Fruit fly (Drosophila melanogaster) whole organism, embryonic: ENCODE data around the gene CG6443.

Experiments
- BtbVII ChIP-seq: fragments of 200-800 bp; sonication (Bioruptor generic); optimal IDR thresholded peaks from 3 replicates; lab custom pipeline; 2017; ENCODE audit warnings: missing biosample characterization, mild to moderate bottlenecking, missing genetic modification characterization
- CG10274 ChIP-seq: fragments of 200-800 bp; sonication (Bioruptor generic); optimal IDR thresholded peaks from 3 replicates; lab custom pipeline; 2017; ENCODE audit warnings: missing biosample characterization, mild to moderate bottlenecking, missing genetic modification characterization
- CG10366 ChIP-seq: fragments of 200-800 bp; sonication (Bioruptor generic); IDR thresholded peaks from 2 replicates; pipeline ENCODE4 v1.3.6; 2022; ENCODE audit warnings: missing biosample characterization, missing genetic modification characterization
- CG10431 ChIP-seq: fragments of 200-800 bp; sonication (Bioruptor generic); optimal IDR thresholded peaks from 3 replicates; lab custom pipeline; 2018; ENCODE audit warnings: missing biosample characterization, mild to moderate bottlenecking, missing genetic modification characterization
- CG10462 ChIP-seq: fragments of 200-800 bp; sonication (Bioruptor generic); optimal IDR thresholded peaks from 2 replicates; lab custom pipeline; 2016; ENCODE audit warnings: missing biosample characterization, missing genetic modification characterization
- CG12155 ChIP-seq: fragments of 200-800 bp; sonication (Bioruptor generic); optimal IDR thresholded peaks from 3 replicates; lab custom pipeline; 2016; ENCODE audit warnings: missing biosample characterization, missing genetic modification characterization
- CG12299 ChIP-seq: fragments of 200-800 bp; sonication (Bioruptor generic); optimal IDR thresholded peaks from 2 replicates; lab custom pipeline; 2018; ENCODE audit warnings: missing biosample characterization, mild to moderate bottlenecking, missing genetic modification characterization
- CG12769 ChIP-seq: fragments of 200-800 bp; sonication (Bioruptor generic); optimal IDR thresholded peaks from 2 replicates; lab custom pipeline; 2019; ENCODE audit warnings: missing biosample characterization, mild to moderate bottlenecking, missing genetic modification characterization, moderate library complexity
- CG15269 ChIP-seq: fragments of 200-800 bp; sonication (Bioruptor generic); optimal IDR thresholded peaks from 2 replicates; lab custom pipeline; 2018; ENCODE audit warnings: missing biosample characterization, mild to moderate bottlenecking, missing genetic modification characterization, moderate library complexity
- CG18262 ChIP-seq: fragments of 200-800 bp; optimal IDR thresholded peaks from 3 replicates; lab custom pipeline; 2019; ENCODE audit warnings: missing biosample characterization, mild to moderate bottlenecking, missing genetic modification characterization, moderate library complexity
- CG2678 ChIP-seq: fragments of 200-800 bp; sonication (Bioruptor generic); optimal IDR thresholded peaks from 3 replicates; lab custom pipeline; 2019; ENCODE audit warnings: missing biosample characterization, mild to moderate bottlenecking, missing genetic modification characterization, moderate library complexity
- CG30020 ChIP-seq: fragments of 200-800 bp; optimal IDR thresholded peaks from 2 replicates; lab custom pipeline; 2019; ENCODE audit warnings: missing biosample characterization, mild to moderate bottlenecking, missing genetic modification characterization, moderate library complexity
- CG3065 ChIP-seq: fragments of 200-800 bp; sonication (Bioruptor generic); optimal IDR thresholded peaks from 2 replicates; lab custom pipeline; 2016; ENCODE audit warnings: missing biosample characterization, missing genetic modification characterization
- CG32767 ChIP-seq: fragments of 200-800 bp; sonication (Bioruptor generic); IDR thresholded peaks from 2 replicates; pipeline ENCODE4 v1.3.6; 2022; ENCODE audit warnings: missing biosample characterization, missing genetic modification characterization
- CG4617 ChIP-seq: fragments of 200-800 bp; sonication (Bioruptor generic); optimal IDR thresholded peaks from 3 replicates; lab custom pipeline; 2016; ENCODE audit warnings: missing biosample characterization, missing genetic modification characterization, borderline replicate concordance
- CG4730 ChIP-seq: fragments of 200-800 bp; sonication (Bioruptor generic); IDR thresholded peaks from 2 replicates; pipeline ENCODE4 v1.3.6; 2022; ENCODE audit warnings: missing biosample characterization, missing genetic modification characterization
- CG6175 ChIP-seq: fragments of 200-800 bp; sonication (Bioruptor generic); IDR thresholded peaks from 3 replicates; pipeline ENCODE4 v1.3.6; 2022; ENCODE audit warnings: missing biosample characterization, missing genetic modification characterization
- CG6654 ChIP-seq: fragments of 200-800 bp; sonication (Bioruptor generic); optimal IDR thresholded peaks from 2 replicates; lab custom pipeline; 2017; ENCODE audit warnings: missing biosample characterization, mild to moderate bottlenecking, missing genetic modification characterization
- CG6791 ChIP-seq: fragments of 200-800 bp; sonication (Bioruptor generic); IDR thresholded peaks from 3 replicates; pipeline ENCODE4 v1.3.6; 2022; ENCODE audit warnings: missing biosample characterization, missing genetic modification characterization; ENCODE audit not compliant: partially characterized antibody
- CG6854 ChIP-seq: fragments of 200-800 bp; sonication (Bioruptor generic); optimal IDR thresholded peaks from 3 replicates; lab custom pipeline; 2017; ENCODE audit warnings: missing biosample characterization, mild to moderate bottlenecking, missing genetic modification characterization
- CG9437 ChIP-seq: fragments of 200-800 bp; sonication (Bioruptor generic); optimal IDR thresholded peaks from 2 replicates; lab custom pipeline; 2018; ENCODE audit warnings: missing biosample characterization, mild to moderate bottlenecking, missing genetic modification characterization
- Camta ChIP-seq: fragments of 200-800 bp; sonication (Bioruptor generic); optimal IDR thresholded peaks from 2 replicates; lab custom pipeline; 2016; ENCODE audit warnings: missing biosample characterization, missing genetic modification characterization
- Dip3 ChIP-seq: fragments of 200-800 bp; sonication (Bioruptor generic); optimal IDR thresholded peaks from 3 replicates; lab custom pipeline; 2016; ENCODE audit warnings: missing biosample characterization, missing genetic modification characterization
- Dll ChIP-seq: fragments of 200-800 bp; sonication (Bioruptor generic); IDR thresholded peaks from 4 replicates; pipeline ENCODE4 v1.3.6; 2022; ENCODE audit warnings: missing biosample characterization, missing genetic modification characterization; ENCODE audit not compliant: partially characterized antibody
- Dp ChIP-seq: fragments of 200-800 bp; sonication (Bioruptor generic); optimal IDR thresholded peaks from 2 replicates; lab custom pipeline; 2018; ENCODE audit warnings: missing biosample characterization, mild to moderate bottlenecking, missing genetic modification characterization, moderate library complexity
- Gsc ChIP-seq: fragments of 200-800 bp; sonication (Bioruptor generic); IDR thresholded peaks from 2 replicates; pipeline ENCODE4 v1.3.6; 2022; ENCODE audit warnings: missing biosample characterization, missing genetic modification characterization
- Sox102F ChIP-seq: fragments of 200-800 bp; sonication (Bioruptor generic); optimal IDR thresholded peaks from 2 replicates; lab custom pipeline; 2018; ENCODE audit warnings: missing biosample characterization, mild to moderate bottlenecking, missing genetic modification characterization, moderate library complexity
- YL-1 ChIP-seq: fragments of 200-800 bp; sonication (Bioruptor generic); optimal IDR thresholded peaks from 3 replicates; lab custom pipeline; 2017; ENCODE audit warnings: missing biosample characterization, mild to moderate bottlenecking, missing genetic modification characterization
- ab ChIP-seq: fragments of 200-800 bp; sonication (Bioruptor generic); optimal IDR thresholded peaks from 2 replicates; lab custom pipeline; 2016; ENCODE audit warnings: missing biosample characterization, missing genetic modification characterization
- bigmax ChIP-seq: fragments of 200-800 bp; sonication (Bioruptor generic); optimal IDR thresholded peaks from 2 replicates; lab custom pipeline; 2018; ENCODE audit warnings: missing biosample characterization, mild to moderate bottlenecking, missing genetic modification characterization
- corto ChIP-seq: fragments of 200-800 bp; sonication (Bioruptor generic); optimal IDR thresholded peaks from 2 replicates; lab custom pipeline; 2016; ENCODE audit warnings: missing biosample characterization, mild to moderate bottlenecking, missing genetic modification characterization, moderate library complexity
- crol ChIP-seq: fragments of 200-800 bp; sonication (Bioruptor generic); IDR thresholded peaks from 2 replicates; pipeline ENCODE4 v1.3.6; 2022; ENCODE audit warnings: missing biosample characterization, missing genetic modification characterization
- crp ChIP-seq, 2 experiments: fragments of 200-800 bp; sonication (Bioruptor generic); optimal IDR thresholded peaks; 2 replicates in 1 of 2; 3 replicates in 1 of 2; lab custom pipeline; 2017; ENCODE audit warnings: missing biosample characterization in 2 of 2, missing genetic modification characterization in 2 of 2, mild to moderate bottlenecking in 1 of 2, moderate library complexity in 1 of 2
- dimm ChIP-seq: fragments of 200-800 bp; sonication (Bioruptor generic); IDR thresholded peaks from 2 replicates; pipeline ENCODE4 v1.3.6; 2022; ENCODE audit warnings: missing biosample characterization, missing genetic modification characterization
- ham ChIP-seq: fragments of 200-800 bp; sonication (Bioruptor generic); IDR thresholded peaks from 2 replicates; pipeline ENCODE4 v1.3.6; 2022; ENCODE audit warnings: missing biosample characterization, missing genetic modification characterization
- hkb ChIP-seq, 2 experiments: fragments of 200-800 bp in 1 of 2; fragments of >200 bp in 1 of 2; sonication (Bioruptor generic) in 1 of 2; IDR thresholded peaks in 1 of 2; optimal IDR thresholded peaks in 1 of 2; 2 replicates each; pipeline versions ENCODE4 v1.3.6 to Lab custom; 2017 to 2022; ENCODE audit warnings: missing biosample characterization in 1 of 2, missing genetic modification characterization in 1 of 2
- jumu ChIP-seq: fragments of 200-800 bp; sonication (Bioruptor generic); optimal IDR thresholded peaks from 3 replicates; lab custom pipeline; 2016; ENCODE audit warnings: missing biosample characterization, missing genetic modification characterization
- knrl ChIP-seq: fragments of 200-800 bp; sonication (Bioruptor generic); IDR thresholded peaks from 3 replicates; pipeline ENCODE4 v1.3.6; 2022; ENCODE audit warnings: missing biosample characterization, missing genetic modification characterization; ENCODE audit not compliant: partially characterized antibody
- lov ChIP-seq, 2 experiments: fragments of 200-800 bp in 1 of 2; fragments of >200 bp in 1 of 2; sonication (Bioruptor generic) in 1 of 2; IDR thresholded peaks in 1 of 2; optimal IDR thresholded peaks in 1 of 2; 2 replicates in 1 of 2; 3 replicates in 1 of 2; pipeline versions ENCODE4 v1.3.6 to Lab custom; 2017 to 2022; ENCODE audit warnings: missing biosample characterization in 1 of 2, missing genetic modification characterization in 1 of 2
- pita ChIP-seq: fragments of 200-800 bp; sonication (Bioruptor generic); optimal IDR thresholded peaks from 2 replicates; lab custom pipeline; 2017; ENCODE audit warnings: missing biosample characterization, mild to moderate bottlenecking, missing genetic modification characterization
- rib ChIP-seq: fragments of 200-800 bp; sonication (Bioruptor generic); IDR thresholded peaks from 2 replicates; pipeline ENCODE4 v1.3.6; 2022; ENCODE audit warnings: missing biosample characterization, missing genetic modification characterization
- salm ChIP-seq: fragments of 200-800 bp; sonication (Bioruptor generic); optimal IDR thresholded peaks from 2 replicates; lab custom pipeline; 2018; ENCODE audit warnings: missing biosample characterization, mild to moderate bottlenecking, missing genetic modification characterization
- sens ChIP-seq: fragments of 200-800 bp; sonication (Bioruptor generic); peaks from one replicate; lab custom pipeline; 2016; ENCODE audit warnings: missing biosample characterization, missing genetic modification characterization
- sima ChIP-seq: fragments of 200-800 bp; sonication (Bioruptor generic); optimal IDR thresholded peaks from 2 replicates; lab custom pipeline; 2016; ENCODE audit warnings: missing biosample characterization, missing genetic modification characterization
- ttk ChIP-seq: fragments of 200-800 bp; sonication (Bioruptor generic); IDR thresholded peaks from 2 replicates; pipeline ENCODE4 v2.1.2; 2022; ENCODE audit warnings: missing biosample characterization, missing genetic modification characterization
- tx ChIP-seq: fragments of 200-800 bp; sonication (Bioruptor generic); optimal IDR thresholded peaks from 2 replicates; lab custom pipeline; 2016; ENCODE audit warnings: missing biosample characterization, missing genetic modification characterization
- unpg ChIP-seq: fragments of 200-800 bp; sonication (Bioruptor generic); optimal IDR thresholded peaks from 3 replicates; lab custom pipeline; 2018; ENCODE audit warnings: missing biosample characterization, mild to moderate bottlenecking, missing genetic modification characterization, moderate library complexity
- zen ChIP-seq: fragments of 200-800 bp; sonication (Bioruptor generic); optimal IDR thresholded peaks from 3 replicates; lab custom pipeline; 2018; ENCODE audit warnings: missing biosample characterization, mild to moderate bottlenecking, missing genetic modification characterization, moderate library complexity

Gene CG6443

dm6 chr2L:10751879-10752620, 23.3 kb downstream of the CG6443 start (continued):
- TF ChIP-seq sens (GFP tag; lab: Kevin White, UChicago) (peak; percentile 99), CG6791 (GFP tag; lab: Robert Waterston, UW) (no peak), Camta (GFP tag; lab: Kevin White, UChicago) (peak; percentile 94), Dll (no peak), CG6654 (GFP tag; lab: Kevin White, UChicago) (peak; percentile 69), CG10462 (peak; percentile 86), ab (peak; percentile 18), lov (optimal IDR thresholded peaks at IDR 0.05; lab: Kevin White, UChicago) (no peak), lov (GFP tag; IDR thresholded peaks at IDR 0.05; lab: Robert Waterston, UW) (peak; percentile 96), CG32767 (GFP tag; lab: Robert Waterston, UW) (peak; percentile 72), CG9437 (GFP tag; lab: Kevin White, UChicago) (peak; percentile 19), CG6175 (GFP tag; lab: Robert Waterston, UW) (peak; percentile 55; the same call in 1 of the 3 replicates), bigmax (GFP tag; lab: Kevin White, UChicago) (peak; percentile 69), jumu (GFP tag; lab: Kevin White, UChicago) (peak; percentile 83), crp (GFP tag; optimal IDR thresholded peaks at IDR 0.05; lab: Kevin White, UChicago) (peak in 1 of 2 experiments; percentile 62), CG15269 (peak; percentile 75), knrl (GFP tag; lab: Robert Waterston, UW) (no peak), tx (GFP tag; lab: Kevin White, UChicago) (peak; percentile 64), salm (tag; lab: Kevin White, UChicago) (peak; percentile 82), hkb (optimal IDR thresholded peaks at IDR 0.05; lab: Kevin White, UChicago) (no peak), hkb (GFP tag; IDR thresholded peaks at IDR 0.05; lab: Robert Waterston, UW) (peak; percentile 71), corto (no peak), CG12299 (tag; lab: Kevin White, UChicago) (peak; percentile 87), BtbVII (GFP tag; lab: Kevin White, UChicago) (peak; percentile 83), CG30020 (tag; lab: Kevin White, UChicago) (peak; percentile 51), Dp (GFP tag; lab: Kevin White, UChicago) (no peak), CG12155 (peak; percentile 44), pita (no peak), CG10431 (peak; percentile 72), unpg (GFP tag; lab: Kevin White, UChicago) (peak; percentile 84), CG10366 (peak; percentile 46; the same call in 1 of the 2 replicates), CG4617 (GFP tag; lab: Kevin White, UChicago) (peak; percentile 53), Sox102F (peak; percentile 86), ttk (peak; percentile 68), dimm (peak; percentile 47; the same call in 1 of the 2 replicates), CG10274 (GFP tag; lab: Kevin White, UChicago) (peak; percentile 69), CG18262 (tag; lab: Kevin White, UChicago) (peak; percentile 86), CG2678 (peak; percentile 88), sima (peak; percentile 23), crol (GFP tag; lab: Robert Waterston, UW) (peak; percentile 83), Dip3 (GFP tag; lab: Kevin White, UChicago) (no peak), zen (peak; percentile 70), rib (GFP tag; lab: Robert Waterston, UW) (peak; percentile 37; the same call in 1 of the 2 replicates), ham (GFP tag; lab: Robert Waterston, UW) (no peak), YL-1 (peak; percentile 95), Gsc (GFP tag; lab: Robert Waterston, UW) (no peak), CG6854 (GFP tag; lab: Kevin White, UChicago) (peak; percentile 75), CG3065 (GFP tag; lab: Kevin White, UChicago) (peak; percentile 86), CG4730 (peak; percentile 61; the same call in 1 of the 2 replicates), CG12769 (peak; percentile 87)
